Fruit fly (Drosophila melanogaster) whole organism, embryonic: ENCODE measurements around the gene CG13077.

Experiments
- ATbp ChIP-seq: fragments of 200-800 bp; sonication (Bioruptor generic); optimal IDR thresholded peaks from 2 replicates; lab custom pipeline; 2017; ENCODE audit warnings: missing biosample characterization, mild to moderate bottlenecking, missing genetic modification characterization, missing genetic modification reagents
- Atf-2 ChIP-seq: fragments of 200-800 bp; sonication (Bioruptor generic); optimal IDR thresholded peaks from 2 replicates; lab custom pipeline; 2016; ENCODE audit warnings: missing biosample characterization, missing genetic modification characterization
- CG10321 ChIP-seq: fragments of 200-800 bp; sonication (Bioruptor generic); IDR thresholded peaks from 2 replicates; pipeline ENCODE4 v1.3.6; 2022; ENCODE audit warnings: missing biosample characterization, missing genetic modification characterization
- CG11093 ChIP-seq: fragments of 200-800 bp; sonication (Bioruptor generic); IDR thresholded peaks from 3 replicates; pipeline ENCODE4 v1.3.6; 2022; ENCODE audit warnings: missing biosample characterization, missing genetic modification characterization
- CG12155 ChIP-seq: fragments of 200-800 bp; sonication (Bioruptor generic); optimal IDR thresholded peaks from 3 replicates; lab custom pipeline; 2016; ENCODE audit warnings: missing biosample characterization, missing genetic modification characterization
- CG12236 ChIP-seq: fragments of 200-800 bp; sonication (Bioruptor generic); optimal IDR thresholded peaks from 2 replicates; lab custom pipeline; 2016; ENCODE audit warnings: missing biosample characterization, missing genetic modification characterization
- CG14441 ChIP-seq: fragments of 200-800 bp; sonication (Bioruptor generic); IDR thresholded peaks from 2 replicates; pipeline ENCODE4 v1.3.6; 2022; ENCODE audit warnings: missing biosample characterization, missing genetic modification characterization
- CG14667 ChIP-seq: fragments of 200-800 bp; sonication (Bioruptor generic); IDR thresholded peaks from 2 replicates; pipeline ENCODE4 v1.3.6; 2022; ENCODE audit warnings: missing biosample characterization, missing genetic modification characterization
- CG16863 ChIP-seq: fragments of 200-800 bp; sonication (Bioruptor generic); optimal IDR thresholded peaks from 3 replicates; lab custom pipeline; 2016; ENCODE audit warnings: missing biosample characterization, missing genetic modification characterization
- CG17361 ChIP-seq: fragments of 200-800 bp; sonication (Bioruptor generic); IDR thresholded peaks from 3 replicates; pipeline ENCODE4 v1.3.6; 2022; ENCODE audit warnings: missing biosample characterization, missing genetic modification characterization
- CG17568 ChIP-seq: fragments of 200-800 bp; sonication (Bioruptor generic); optimal IDR thresholded peaks from 2 replicates; lab custom pipeline; 2018; ENCODE audit warnings: missing biosample characterization, mild to moderate bottlenecking, missing genetic modification characterization, moderate library complexity
- CG17802 ChIP-seq: fragments of 200-800 bp; sonication (Bioruptor generic); optimal IDR thresholded peaks from 2 replicates; lab custom pipeline; 2018; ENCODE audit warnings: missing biosample characterization, mild to moderate bottlenecking, missing genetic modification characterization, moderate library complexity
- CG2120 ChIP-seq: fragments of 200-800 bp; sonication (Bioruptor generic); optimal IDR thresholded peaks from 3 replicates; lab custom pipeline; 2016; ENCODE audit warnings: missing biosample characterization, missing genetic modification characterization
- CG31365 ChIP-seq: fragments of 200-800 bp; sonication (Bioruptor generic); optimal IDR thresholded peaks from 2 replicates; lab custom pipeline; 2018; ENCODE audit warnings: missing biosample characterization, mild to moderate bottlenecking, missing genetic modification characterization
- CG3847 ChIP-seq: fragments of 200-800 bp; sonication (Bioruptor generic); IDR thresholded peaks from 2 replicates; pipeline ENCODE4 v1.3.6; 2022; ENCODE audit warnings: missing biosample characterization, missing genetic modification characterization
- CG6654 ChIP-seq: fragments of 200-800 bp; sonication (Bioruptor generic); optimal IDR thresholded peaks from 2 replicates; lab custom pipeline; 2017; ENCODE audit warnings: missing biosample characterization, mild to moderate bottlenecking, missing genetic modification characterization
- CG7271 ChIP-seq: fragments of 200-800 bp; sonication (Bioruptor generic); optimal IDR thresholded peaks from 2 replicates; lab custom pipeline; 2018; ENCODE audit warnings: missing biosample characterization, mild to moderate bottlenecking, missing genetic modification characterization, moderate library complexity
- CG8388 ChIP-seq: fragments of 200-800 bp; sonication (Bioruptor generic); optimal IDR thresholded peaks from 2 replicates; lab custom pipeline; 2019; ENCODE audit warnings: missing biosample characterization, mild to moderate bottlenecking, missing genetic modification characterization, moderate library complexity
- CG9817 ChIP-seq: fragments of 200-800 bp; sonication (Bioruptor generic); optimal IDR thresholded peaks from 2 replicates; lab custom pipeline; 2018; ENCODE audit warnings: missing biosample characterization, mild to moderate bottlenecking, missing genetic modification characterization, moderate library complexity
- Dfd ChIP-seq, 2 experiments: fragments of >200 bp; optimal IDR thresholded peaks; 2 replicates each; lab custom pipeline; 2017; ENCODE audit warnings: missing biosample characterization in 2 of 2, missing genetic modification characterization in 2 of 2
- Dref ChIP-seq: fragments of 200-800 bp; sonication (Bioruptor generic); IDR thresholded peaks from 2 replicates; pipeline ENCODE4 v1.3.6; 2022; ENCODE audit warnings: missing biosample characterization, missing genetic modification characterization
- Eip74EF ChIP-seq, 2 experiments: fragments of 200-800 bp in 1 of 2; fragments of >200 bp in 1 of 2; sonication (Bioruptor generic) in 1 of 2; optimal IDR thresholded peaks; 2 replicates each; lab custom pipeline; 2017 to 2019; ENCODE audit warnings: missing biosample characterization in 2 of 2, missing genetic modification characterization in 2 of 2, mild to moderate bottlenecking in 1 of 2, moderate library complexity in 1 of 2
- Ets65A ChIP-seq: fragments of 200-800 bp; sonication (Bioruptor generic); peaks from one replicate; lab custom pipeline; 2016; ENCODE audit warnings: missing biosample characterization, missing genetic modification characterization
- Gug ChIP-seq: fragments of 200-800 bp; sonication (Bioruptor generic); IDR thresholded peaks from 4 replicates; pipeline ENCODE4 v1.3.6; 2022; ENCODE audit warnings: missing biosample characterization, missing genetic modification characterization
- Hey ChIP-seq: fragments of 200-800 bp; sonication (Bioruptor generic); optimal IDR thresholded peaks from 3 replicates; lab custom pipeline; 2018; ENCODE audit warnings: missing biosample characterization, mild to moderate bottlenecking, missing genetic modification characterization
- Hr39 ChIP-seq: fragments of >200 bp; optimal IDR thresholded peaks from 2 replicates; lab custom pipeline; 2017
- Mad ChIP-seq: fragments of 200-800 bp; sonication (Bioruptor generic); optimal IDR thresholded peaks from 2 replicates; lab custom pipeline; 2016; ENCODE audit warnings: missing biosample characterization, missing genetic modification characterization
- NFAT ChIP-seq: fragments of 200-800 bp; sonication (Bioruptor generic); IDR thresholded peaks from 2 replicates; pipeline ENCODE4 v1.3.6; 2022; ENCODE audit warnings: missing biosample characterization, missing genetic modification characterization
- NfI ChIP-seq: fragments of 200-800 bp; sonication (Bioruptor generic); optimal IDR thresholded peaks from 3 replicates; lab custom pipeline; 2018; ENCODE audit warnings: missing biosample characterization, mild to moderate bottlenecking, missing genetic modification characterization, moderate library complexity
- Poxn ChIP-seq: fragments of 200-800 bp; sonication (Bioruptor generic); IDR thresholded peaks from 2 replicates; pipeline ENCODE4 v1.3.6; 2022; ENCODE audit warnings: missing biosample characterization, missing genetic modification characterization
- Scr ChIP-seq: fragments of 200-800 bp; sonication (Bioruptor generic); IDR thresholded peaks from 2 replicates; pipeline ENCODE4 v1.3.6; 2022; ENCODE audit warnings: missing biosample characterization, missing genetic modification characterization; ENCODE audit not compliant: partially characterized antibody
- chm ChIP-seq: fragments of 200-800 bp; sonication (Bioruptor generic); IDR thresholded peaks from 2 replicates; pipeline ENCODE4 v1.3.6; 2022; ENCODE audit warnings: missing biosample characterization, missing genetic modification characterization
- eyg ChIP-seq: fragments of 200-800 bp; sonication (Bioruptor generic); optimal IDR thresholded peaks from 3 replicates; lab custom pipeline; 2016; ENCODE audit warnings: missing biosample characterization, missing genetic modification characterization
- grn ChIP-seq: fragments of 200-800 bp; sonication (Bioruptor generic); optimal IDR thresholded peaks from 3 replicates; lab custom pipeline; 2017; ENCODE audit warnings: missing biosample characterization, missing genetic modification characterization
- gsb-n ChIP-seq: fragments of 200-800 bp; sonication (Bioruptor generic); optimal IDR thresholded peaks from 3 replicates; lab custom pipeline; 2018; ENCODE audit warnings: missing biosample characterization, mild to moderate bottlenecking, missing genetic modification characterization
- h ChIP-seq: fragments of >200 bp; optimal IDR thresholded peaks from 2 replicates; lab custom pipeline; 2017
- ham ChIP-seq: fragments of 200-800 bp; sonication (Bioruptor generic); IDR thresholded peaks from 2 replicates; pipeline ENCODE4 v1.3.6; 2022; ENCODE audit warnings: missing biosample characterization, missing genetic modification characterization
- her ChIP-seq: fragments of 200-800 bp; sonication (Bioruptor generic); optimal IDR thresholded peaks from 2 replicates; lab custom pipeline; 2016; ENCODE audit warnings: missing biosample characterization, missing genetic modification characterization
- kah ChIP-seq: fragments of 200-800 bp; sonication (Bioruptor generic); optimal IDR thresholded peaks from 2 replicates; lab custom pipeline; 2018; ENCODE audit warnings: missing biosample characterization, mild to moderate bottlenecking, missing genetic modification characterization
- kay ChIP-seq: fragments of 200-800 bp; sonication (Bioruptor generic); optimal IDR thresholded peaks from 2 replicates; lab custom pipeline; 2016; ENCODE audit warnings: missing biosample characterization, missing genetic modification characterization
- ken ChIP-seq: fragments of 200-800 bp; sonication (Bioruptor generic); IDR thresholded peaks from 3 replicates; pipeline ENCODE4 v1.3.6; 2022; ENCODE audit warnings: missing biosample characterization, missing genetic modification characterization
- lab ChIP-seq: fragments of 200-800 bp; sonication (Bioruptor generic); optimal IDR thresholded peaks from 3 replicates; lab custom pipeline; 2017; ENCODE audit warnings: missing biosample characterization, missing genetic modification characterization, mild to moderate bottlenecking, moderate library complexity, missing genetic modification reagents
- mld ChIP-seq: fragments of 200-800 bp; sonication (Bioruptor generic); IDR thresholded peaks from 3 replicates; pipeline ENCODE4 v1.3.6; 2022; ENCODE audit warnings: missing biosample characterization, missing genetic modification characterization; ENCODE audit not compliant: partially characterized antibody
- nau ChIP-seq: fragments of 200-800 bp; sonication (Bioruptor generic); optimal IDR thresholded peaks from 3 replicates; lab custom pipeline; 2017; ENCODE audit warnings: missing biosample characterization, mild to moderate bottlenecking, missing genetic modification characterization, missing genetic modification reagents
- repo ChIP-seq: fragments of 200-800 bp; sonication (Bioruptor generic); optimal IDR thresholded peaks from 2 replicates; lab custom pipeline; 2016; ENCODE audit warnings: missing biosample characterization, missing genetic modification characterization
- run ChIP-seq: fragments of 200-800 bp; sonication (Bioruptor generic); optimal IDR thresholded peaks from 3 replicates; lab custom pipeline; 2018; ENCODE audit warnings: missing biosample characterization, mild to moderate bottlenecking, missing genetic modification characterization
- sens-2 ChIP-seq: fragments of 200-800 bp; sonication (Bioruptor generic); IDR thresholded peaks from 2 replicates; pipeline ENCODE4 v1.3.6; 2022; ENCODE audit warnings: missing biosample characterization, missing genetic modification characterization
- slbo ChIP-seq: fragments of 200-800 bp; sonication (Bioruptor generic); IDR thresholded peaks from 2 replicates; pipeline ENCODE4 v1.3.6; 2022; ENCODE audit warnings: missing biosample characterization, missing genetic modification characterization
- ssp ChIP-seq: fragments of 200-800 bp; sonication (Bioruptor generic); IDR thresholded peaks from 2 replicates; pipeline ENCODE4 v1.3.6; 2022; ENCODE audit warnings: missing biosample characterization, missing genetic modification characterization
- stc ChIP-seq: fragments of 200-800 bp; sonication (Bioruptor generic); IDR thresholded peaks from 2 replicates; pipeline ENCODE4 v1.3.6; 2022; ENCODE audit warnings: missing biosample characterization, missing genetic modification characterization

Gene CG13077

dm6 chr2L:19586436-19587333, 21.0 kb downstream of the CG13077 start, which contains the start of gene Lar (continued):
- TF ChIP-seq ATbp = no peak
- TF ChIP-seq CG16863 (GFP tag; lab: Kevin White, UChicago) = peak; percentile 52
- TF ChIP-seq ssp (GFP tag; lab: Robert Waterston, UW) = no peak
- TF ChIP-seq CG14667 (GFP tag; lab: Robert Waterston, UW) = no peak
- TF ChIP-seq Dref (GFP tag; lab: Robert Waterston, UW) = 0 out of 2 replicates have a peak, but pooled peaks have one; percentile 39
- TF ChIP-seq mld (GFP tag; lab: Robert Waterston, UW) = no peak
- peak; percentile 60 for TF ChIP-seq CG9817 (tag; lab: Kevin White, UChicago)
- TF ChIP-seq CG17361 (GFP tag; lab: Robert Waterston, UW) = peak; percentile 69
- TF ChIP-seq Ets65A (GFP tag; lab: Kevin White, UChicago) = peak; percentile 88
- peak; percentile 47; the same call in 2 of the 4 replicates for TF ChIP-seq Gug (GFP tag; lab: Robert Waterston, UW)
- peak; percentile 54 for TF ChIP-seq Mad (GFP tag; lab: Kevin White, UChicago)
- peak; percentile 79 for TF ChIP-seq lab (GFP tag; lab: Kevin White, UChicago)
- no peak for TF ChIP-seq kah (GFP tag; lab: Kevin White, UChicago)
- TF ChIP-seq nau (GFP tag; lab: Kevin White, UChicago) = no peak
- no peak for TF ChIP-seq Hr39 (lab: Kevin White, UChicago)
- no peak for TF ChIP-seq CG17802 (tag; lab: Kevin White, UChicago)
- TF ChIP-seq run (tag; lab: Kevin White, UChicago) = no peak
- TF ChIP-seq NFAT (GFP tag; lab: Robert Waterston, UW) = peak; percentile 78
- TF ChIP-seq CG2120 = peak; percentile 86
- TF ChIP-seq Dfd (GFP tag; optimal IDR thresholded peaks at IDR 0.05; lab: Kevin White, UChicago) = no peak
- TF ChIP-seq ham (GFP tag; lab: Robert Waterston, UW) = no peak
- TF ChIP-seq CG11093 (GFP tag; lab: Robert Waterston, UW) = no peak
- no peak for TF ChIP-seq CG6654 (GFP tag; lab: Kevin White, UChicago)
- TF ChIP-seq h (lab: Kevin White, UChicago) = no peak
- 0 out of 2 replicates have a peak, but pooled peaks have one; percentile 44 for TF ChIP-seq CG10321 (GFP tag; lab: Robert Waterston, UW)
- peak; percentile 29; the same call in 1 of the 2 replicates for TF ChIP-seq CG3847
- no peak for TF ChIP-seq Hey
- TF ChIP-seq CG17568 (GFP tag; lab: Kevin White, UChicago) = no peak
- peak; percentile 56 for TF ChIP-seq CG12155 (GFP tag; lab: Kevin White, UChicago)
- TF ChIP-seq grn (GFP tag; lab: Kevin White, UChicago) = no peak
- no peak for TF ChIP-seq sens-2 (GFP tag; lab: Robert Waterston, UW)
- TF ChIP-seq kay (GFP tag; lab: Kevin White, UChicago) = peak; percentile 39
- peak; percentile 78 for TF ChIP-seq slbo (GFP tag; lab: Robert Waterston, UW)
- TF ChIP-seq NfI = peak; percentile 31
- TF ChIP-seq CG31365 (tag; lab: Kevin White, UChicago) = peak; percentile 28
- TF ChIP-seq eyg (GFP tag; lab: Kevin White, UChicago) = peak; percentile 59
- TF ChIP-seq Eip74EF (GFP tag; optimal IDR thresholded peaks at IDR 0.05; lab: Kevin White, UChicago) = no peak
- peak; percentile 11 for TF ChIP-seq repo (GFP tag; lab: Kevin White, UChicago)
- TF ChIP-seq Atf-2 = peak; percentile 21
- TF ChIP-seq gsb-n = no peak
- TF ChIP-seq CG7271 = peak; percentile 47
- 0 out of 3 replicates have a peak, but pooled peaks have one; percentile 18 for TF ChIP-seq ken (GFP tag; lab: Robert Waterston, UW)
- TF ChIP-seq chm (GFP tag; lab: Robert Waterston, UW) = 0 out of 2 replicates have a peak, but pooled peaks have one; percentile 45
- no peak for TF ChIP-seq Poxn
- TF ChIP-seq CG14441 (GFP tag; lab: Robert Waterston, UW) = peak; percentile 31; the same call in 1 of the 2 replicates
- peak; percentile 35; the same call in 1 of the 2 replicates for TF ChIP-seq stc (GFP tag; lab: Robert Waterston, UW)
- TF ChIP-seq Scr (GFP tag; lab: Robert Waterston, UW) = no peak
- peak; percentile 42 for TF ChIP-seq CG8388 (GFP tag; lab: Kevin White, UChicago)
- TF ChIP-seq her (GFP tag; lab: Kevin White, UChicago) = peak; percentile 67
- TF ChIP-seq CG12236 (GFP tag; lab: Kevin White, UChicago) = no peak
